Worm (Caenorhabditis elegans): ENCODE data around the gene dcaf-1.

dcaf-1 gene

DNA sequence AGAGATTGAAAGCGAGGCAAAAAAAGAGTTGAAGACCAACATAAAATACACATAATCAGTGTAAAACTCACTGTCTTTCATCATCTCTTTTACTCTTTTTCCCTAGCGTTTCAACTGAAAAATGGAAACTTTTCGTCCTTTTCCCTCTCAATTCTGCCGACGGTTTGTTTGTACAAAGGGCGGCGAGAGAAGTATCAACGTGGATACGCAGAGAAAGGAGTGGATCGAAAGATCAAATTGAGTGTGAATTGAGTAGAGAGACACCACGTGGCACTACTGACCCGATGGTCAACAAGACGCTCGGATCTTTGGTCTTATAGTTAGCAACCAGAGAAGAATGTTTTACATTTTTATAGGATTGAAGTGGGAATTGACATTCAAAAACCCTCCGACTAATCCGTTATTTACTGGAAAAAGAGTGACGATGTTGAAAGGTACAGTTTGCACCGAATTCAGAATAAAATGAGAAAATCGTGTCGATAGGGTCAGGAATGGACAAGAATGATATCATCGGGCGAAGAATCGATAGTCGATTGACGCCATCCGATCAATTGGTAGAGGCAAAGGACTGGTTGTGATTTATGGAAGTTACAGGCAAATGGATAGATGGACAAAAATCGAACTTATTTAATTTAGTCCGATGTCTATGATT, 35.4 kb downstream of the dcaf-1 start (continued):
- TF ChIP-seq lin-39 (tag; optimal IDR thresholded peaks at IDR 0.05) (no peak), mep-1 (tag; optimal IDR thresholded peaks at IDR 0.05) (peak; percentile 71), Y105C5A.15 (GFP tag; IDR thresholded peaks at IDR 0.05) (no peak), daf-8 (GFP tag; IDR thresholded peaks at IDR 0.05) (no peak), ces-1 (GFP tag; optimal IDR thresholded peaks at IDR 0.05) (no peak), daf-19 (GFP tag; conservative IDR thresholded peaks at IDR 0.05) (no peak), F26F4.8 (GFP tag; conservative IDR thresholded peaks at IDR 0.05) (no peak), hlh-11 (tag; optimal IDR thresholded peaks at IDR 0.05) (peak; percentile 84), nhr-77 (tag; optimal IDR thresholded peaks at IDR 0.05) (peak; percentile 86), egl-27 (tag; optimal IDR thresholded peaks at IDR 0.05) (no peak), lin-29 (GFP tag; IDR thresholded peaks at IDR 0.05) (no peak), mes-2 (tag; optimal IDR thresholded peaks at IDR 0.05; ENCODE audit: poor library complexity, severe bottlenecking) (peak; percentile 5), skn-1 (tag; optimal IDR thresholded peaks at IDR 0.05) (no peak), dve-1 (tag; optimal IDR thresholded peaks at IDR 0.05; ENCODE audit: insufficient read depth) (peak; percentile 94), nhr-41 (GFP tag; IDR thresholded peaks at IDR 0.05) (no peak), lsy-2 (tag; optimal IDR thresholded peaks at IDR 0.05) (peak in 1 of 2 experiments; percentile 68), nhr-28 (tag; optimal IDR thresholded peaks at IDR 0.05) (peak; percentile 78), dmd-9 (GFP tag; IDR thresholded peaks at IDR 0.05) (no peak), zip-2 (tag; optimal IDR thresholded peaks at IDR 0.05) (peak; percentile 33), jun-1 (tag; optimal IDR thresholded peaks at IDR 0.05) (no peak), ama-1 (optimal IDR thresholded peaks at IDR 0.05) (no peak), aha-1 (tag) (peak; percentile 93), F37D6.2 (tag; optimal IDR thresholded peaks at IDR 0.05) (no peak), mdl-1 (tag; optimal IDR thresholded peaks at IDR 0.05) (peak; percentile 64 to 84), aly-2 (tag; optimal IDR thresholded peaks at IDR 0.05) (no peak), nhr-237 (tag; optimal IDR thresholded peaks at IDR 0.05) (no peak), nhr-11 (tag; optimal IDR thresholded peaks at IDR 0.05) (peak; percentile 24), lin-13 (GFP tag; optimal IDR thresholded peaks at IDR 0.05) (no peak), ceh-28 (tag; optimal IDR thresholded peaks at IDR 0.05) (no peak), unc-130 (GFP tag; optimal IDR thresholded peaks at IDR 0.05) (no peak), pha-4 (GFP tag; IDR thresholded peaks at IDR 0.05) (peak; percentile 57; the same call in 1 of the 2 replicates), pha-4 (tag; optimal IDR thresholded peaks at IDR 0.05) (peak; percentile 91), zag-1 (tag; optimal IDR thresholded peaks at IDR 0.05) (no peak), lin-15B (tag; optimal IDR thresholded peaks at IDR 0.05) (no peak), hlh-30 (tag; optimal IDR thresholded peaks at IDR 0.05; ENCODE audit: insufficient read depth) (peak; percentile 77), zfp-2 (tag; optimal IDR thresholded peaks at IDR 0.05) (no peak), mxl-2 (GFP tag; conservative IDR thresholded peaks at IDR 0.05) (no peak), Y48G9A.11 (GFP tag; IDR thresholded peaks at IDR 0.05) (no peak), ZK546.5 (tag; optimal IDR thresholded peaks at IDR 0.05) (no peak), duxl-1 (tag; optimal IDR thresholded peaks at IDR 0.05; ENCODE audit: poor library complexity) (peak; percentile 45), ZK337.2 (GFP tag; IDR thresholded peaks at IDR 0.05) (no peak), mdt-29 (GFP tag; IDR thresholded peaks at IDR 0.05) (no peak), unc-39 (tag; optimal IDR thresholded peaks at IDR 0.05) (no peak), D1046.2 (GFP tag; IDR thresholded peaks at IDR 0.05) (no peak)
